Worm (Caenorhabditis elegans) whole organism, L2 larva: ENCODE data around the gene C36C9.6.

Experiments used
- ama-1 ChIP-seq: fragments of 150-350 bp; optimal IDR thresholded peaks from 2 replicates; lab custom pipeline; 2018; ENCODE audit warnings: inconsistent platforms
- mab-5 ChIP-seq: fragments of 150-350 bp; optimal IDR thresholded peaks from 2 replicates; lab custom pipeline; 2014; ENCODE audit warnings: missing biosample characterization, missing genetic modification characterization
- nhr-25 ChIP-seq: fragments of 150-350 bp; sonication (generic microtip); optimal IDR thresholded peaks from 3 replicates; lab custom pipeline; 2014; ENCODE audit warnings: missing biosample characterization, missing genetic modification characterization
- nhr-77 ChIP-seq: fragments of 150-350 bp; optimal IDR thresholded peaks from 2 replicates; lab custom pipeline; 2014; ENCODE audit warnings: missing biosample characterization, missing genetic modification characterization
- snpc-4 ChIP-seq: fragments of 150-350 bp; optimal IDR thresholded peaks from 2 replicates; lab custom pipeline; 2014; ENCODE audit warnings: missing biosample characterization, missing genetic modification characterization

ce11 chrX:1654146-1654545, 36.6 kb downstream of the C36C9.6 start, which contains the start of gene ZK380.6:
- no peak for TF ChIP-seq mab-5 (tag; lab: Kevin White, UChicago)
- TF ChIP-seq ama-1 (lab: Kevin White, UChicago): no peak
- TF ChIP-seq nhr-77: no peak
- TF ChIP-seq snpc-4: no peak
- no peak for TF ChIP-seq nhr-25
